Worm (Caenorhabditis elegans): ENCODE data around the gene ZK673.1.

The ZK673.1 gene

DNA sequence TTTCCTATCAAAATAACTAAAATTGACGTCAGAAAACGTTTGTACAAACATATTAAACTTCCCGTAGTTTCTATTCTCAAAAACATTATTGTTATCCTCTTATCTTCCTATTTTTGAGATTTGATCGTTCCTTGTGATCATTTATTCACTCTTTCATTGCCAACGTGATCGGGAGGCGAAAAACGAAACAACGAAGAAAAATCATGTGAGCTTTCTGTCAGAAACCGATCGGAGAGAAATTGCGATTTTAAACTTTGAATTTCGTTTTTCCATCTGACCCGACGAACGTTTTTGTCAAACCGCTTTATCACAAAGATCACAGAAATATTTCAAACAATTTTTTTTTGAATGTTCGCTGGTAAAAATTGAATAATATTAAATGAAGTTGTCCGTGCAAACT lies 3.4 kb downstream of the ZK673.1 start (continued):
- TF ChIP-seq C34B4.2 (tag; optimal IDR thresholded peaks at IDR 0.05) (no peak), sup-37 (GFP tag; optimal IDR thresholded peaks at IDR 0.05) (no peak), nhr-28 (tag; optimal IDR thresholded peaks at IDR 0.05) (no peak), lin-14 (GFP tag; optimal IDR thresholded peaks at IDR 0.05) (peak; percentile 72), snu-23 (GFP tag; optimal IDR thresholded peaks at IDR 0.05) (peak; percentile 78), ceh-8 (GFP tag; optimal IDR thresholded peaks at IDR 0.05) (no peak), tlp-1 (tag; optimal IDR thresholded peaks at IDR 0.05) (no peak), fkh-4 (tag; optimal IDR thresholded peaks at IDR 0.05; ENCODE audit: borderline replicate concordance) (no peak), ceh-63 (GFP tag; optimal IDR thresholded peaks at IDR 0.05) (no peak), alr-1 (tag; optimal IDR thresholded peaks at IDR 0.05; ENCODE audit: borderline replicate concordance) (no peak), irx-1 (tag; optimal IDR thresholded peaks at IDR 0.05) (no peak), swsn-7 (tag; optimal IDR thresholded peaks at IDR 0.05) (no peak), ces-1 (GFP tag; optimal IDR thresholded peaks at IDR 0.05) (no peak), nhr-77 (tag; optimal IDR thresholded peaks at IDR 0.05) (no peak), lir-3 (tag; optimal IDR thresholded peaks at IDR 0.05; ENCODE audit: poor library complexity) (peak; percentile 53), aha-1 (tag; optimal IDR thresholded peaks at IDR 0.05) (no peak), aly-2 (tag; optimal IDR thresholded peaks at IDR 0.05) (no peak), unc-130 (tag; optimal IDR thresholded peaks at IDR 0.05) (peak; percentile 86), mep-1 (tag; optimal IDR thresholded peaks at IDR 0.05) (peak; percentile 57), sptf-1 (tag; optimal IDR thresholded peaks at IDR 0.05) (no peak), nhr-71 (tag; optimal IDR thresholded peaks at IDR 0.05) (peak; percentile 85), xbp-1 (tag; optimal IDR thresholded peaks at IDR 0.05) (no peak), nhr-237 (tag; optimal IDR thresholded peaks at IDR 0.05) (no peak), nhr-85 (tag) (peak; percentile 87), isw-1 (GFP tag; IDR thresholded peaks at IDR 0.05) (no peak), unc-62 (GFP tag; optimal IDR thresholded peaks at IDR 0.05) (no peak), hlh-17 (GFP tag; optimal IDR thresholded peaks at IDR 0.05; ENCODE audit: borderline replicate concordance) (no peak), snpc-4 (tag; optimal IDR thresholded peaks at IDR 0.05) (no peak), Y116A8C.19 (tag; optimal IDR thresholded peaks at IDR 0.05; ENCODE audit: borderline replicate concordance) (no peak), efl-1 (optimal IDR thresholded peaks at IDR 0.05) (no peak), efl-1 (GFP tag; optimal IDR thresholded peaks at IDR 0.05 in 1 of 2) (peak in 1 of 2 experiments; percentile 50), sox-4 (tag; optimal IDR thresholded peaks at IDR 0.05) (no peak), zip-4 (GFP tag; optimal IDR thresholded peaks at IDR 0.05) (no peak), nhr-84 (tag; optimal IDR thresholded peaks at IDR 0.05) (no peak), nhr-20 (tag; optimal IDR thresholded peaks at IDR 0.05) (peak; percentile 88), F16B12.6 (tag; optimal IDR thresholded peaks at IDR 0.05) (no peak), ceh-90 (tag; optimal IDR thresholded peaks at IDR 0.05) (no peak), ama-1 (optimal IDR thresholded peaks at IDR 0.05) (no peak), lsy-2 (tag; optimal IDR thresholded peaks at IDR 0.05) (peak; percentile 12 to 44), C16A3.4 (tag; optimal IDR thresholded peaks at IDR 0.05) (peak; percentile 4), ets-5 (GFP tag; IDR thresholded peaks at IDR 0.05) (no peak), unc-98 (GFP tag; IDR thresholded peaks at IDR 0.05) (no peak), fkh-8 (tag; optimal IDR thresholded peaks at IDR 0.05) (no peak), pqm-1 (tag; optimal IDR thresholded peaks at IDR 0.05) (no peak), dpl-1 (GFP tag; optimal IDR thresholded peaks at IDR 0.05) (peak in 2 of 3 experiments; percentile 6 to 42), C04F5.9 (tag; optimal IDR thresholded peaks at IDR 0.05) (no peak), unc-30 (tag; optimal IDR thresholded peaks at IDR 0.05) (no peak), mdl-1 (tag; optimal IDR thresholded peaks at IDR 0.05) (peak in 1 of 2 experiments; percentile 80), jun-1 (tag; optimal IDR thresholded peaks at IDR 0.05) (no peak), grh-1 (GFP tag; IDR thresholded peaks at IDR 0.05) (no peak), elt-3 (tag; optimal IDR thresholded peaks at IDR 0.05) (peak in 2 of 6 experiments; percentile 31 to 87), blmp-1 (tag; optimal IDR thresholded peaks at IDR 0.05) (peak; percentile 92), efl-3 (GFP tag; optimal IDR thresholded peaks at IDR 0.05) (no peak), lin-13 (GFP tag; optimal IDR thresholded peaks at IDR 0.05) (peak; percentile 8), nhr-11 (tag; optimal IDR thresholded peaks at IDR 0.05) (no peak)

Measured in whole organism, L1 larva.